Worm (Caenorhabditis elegans): ENCODE data around the gene C13A2.3.

The C13A2.3 gene

ce11 chrV:7279090-7279489 is 3.0 kb upstream of the C13A2.3 start, which contains the start of gene C13A2.4:
TSS of gene C13A2.4 (plus strand) at chrV:7279390.
- TF ChIP-seq nhr-25 (tag; optimal IDR thresholded peaks at IDR 0.05), result no peak
- no peak for TF ChIP-seq lin-39 (tag; optimal IDR thresholded peaks at IDR 0.05)
- TF ChIP-seq mbf-1 (tag; optimal IDR thresholded peaks at IDR 0.05), result no peak
- no peak for TF ChIP-seq R02D3.7 (tag; optimal IDR thresholded peaks at IDR 0.05)
- no peak for TF ChIP-seq aly-2 (tag; optimal IDR thresholded peaks at IDR 0.05)
- TF ChIP-seq ceh-16 (tag; optimal IDR thresholded peaks at IDR 0.05), result no peak
- TF ChIP-seq ztf-11 (tag; optimal IDR thresholded peaks at IDR 0.05), result no peak
- TF ChIP-seq lsy-2 (tag; optimal IDR thresholded peaks at IDR 0.05), result no peak
- TF ChIP-seq nhr-237 (tag; optimal IDR thresholded peaks at IDR 0.05), result no peak
- TF ChIP-seq elt-3 (tag; optimal IDR thresholded peaks at IDR 0.05), result no peak
- no peak for TF ChIP-seq mab-5 (tag; optimal IDR thresholded peaks at IDR 0.05)
- TF ChIP-seq ztf-4 (tag; optimal IDR thresholded peaks at IDR 0.05), result no peak

ce11 chrV:7288699-7289098 is 6.6 kb downstream of the C13A2.3 start, which contains the start of gene C13A2.1:
TSS of gene C13A2.1 (plus strand) at chrV:7288999.
- TF ChIP-seq elt-1 (tag; optimal IDR thresholded peaks at IDR 0.05), result peak; percentile 6
- TF ChIP-seq sma-3 (GFP tag; optimal IDR thresholded peaks at IDR 0.05), result no peak

- TF ChIP-seq nhr-23 (tag; optimal IDR thresholded peaks at IDR 0.05) (no peak), nhr-129 (tag; optimal IDR thresholded peaks at IDR 0.05) (no peak), nhr-77 (tag; optimal IDR thresholded peaks at IDR 0.05) (no peak), mab-5 (tag; optimal IDR thresholded peaks at IDR 0.05) (no peak), ceh-16 (tag; optimal IDR thresholded peaks at IDR 0.05) (no peak), unc-55 (GFP tag; optimal IDR thresholded peaks at IDR 0.05) (no peak), nhr-25 (tag; optimal IDR thresholded peaks at IDR 0.05) (no peak), egl-27 (tag; optimal IDR thresholded peaks at IDR 0.05) (no peak), lin-13 (GFP tag; optimal IDR thresholded peaks at IDR 0.05) (no peak), blmp-1 (tag; optimal IDR thresholded peaks at IDR 0.05; ENCODE audit: insufficient read depth) (no peak), nhr-237 (tag; optimal IDR thresholded peaks at IDR 0.05) (no peak), lin-39 (tag; optimal IDR thresholded peaks at IDR 0.05) (no peak), lsy-2 (tag; optimal IDR thresholded peaks at IDR 0.05) (no peak), unc-39 (tag; optimal IDR thresholded peaks at IDR 0.05) (no peak), ztf-11 (tag; optimal IDR thresholded peaks at IDR 0.05) (no peak), crh-2 (tag; optimal IDR thresholded peaks at IDR 0.05) (no peak)
These were observed 13.1 kb downstream of the C13A2.3 start, which contains the start of gene F07G11.4 for ce11 chrV:7295270-7295669. TSS of gene F07G11.4 (minus strand) at chrV:7295370.

ce11 chrV:7297263-7297662 is 15.1 kb downstream of the C13A2.3 start, which contains the start of gene srj-32:
TSS of gene srj-32 (minus strand) at chrV:7297363.
- TF ChIP-seq skn-1 (tag; optimal IDR thresholded peaks at IDR 0.05), result no peak
- TF ChIP-seq C34F6.9 (tag; optimal IDR thresholded peaks at IDR 0.05), result no peak
- TF ChIP-seq nhr-237 (tag; optimal IDR thresholded peaks at IDR 0.05), result no peak
- TF ChIP-seq sma-9 (GFP tag; optimal IDR thresholded peaks at IDR 0.05), result no peak
- TF ChIP-seq sma-9 (tag; optimal IDR thresholded peaks at IDR 0.05), result no peak
- TF ChIP-seq elt-3 (tag; optimal IDR thresholded peaks at IDR 0.05), result no peak
- no peak for TF ChIP-seq gmeb-1 (tag; optimal IDR thresholded peaks at IDR 0.05)
- TF ChIP-seq egl-27 (tag; optimal IDR thresholded peaks at IDR 0.05), result no peak
- TF ChIP-seq unc-62 (GFP tag; optimal IDR thresholded peaks at IDR 0.05), result no peak
- no peak for TF ChIP-seq nhr-11 (tag; optimal IDR thresholded peaks at IDR 0.05)
- no peak for TF ChIP-seq nhr-77 (tag; optimal IDR thresholded peaks at IDR 0.05)
- TF ChIP-seq nhr-10 (tag; optimal IDR thresholded peaks at IDR 0.05), result no peak
- no peak for TF ChIP-seq snpc-4 (tag; optimal IDR thresholded peaks at IDR 0.05)
- TF ChIP-seq ZK546.5 (tag; optimal IDR thresholded peaks at IDR 0.05), result no peak
- no peak for TF ChIP-seq ama-1 (optimal IDR thresholded peaks at IDR 0.05)
- no peak for TF ChIP-seq ztf-1 (GFP tag; conservative IDR thresholded peaks at IDR 0.05)
- no peak for TF ChIP-seq unc-55 (GFP tag; optimal IDR thresholded peaks at IDR 0.05)
- TF ChIP-seq mdl-1 (tag; optimal IDR thresholded peaks at IDR 0.05), result no peak
- TF ChIP-seq elt-1 (tag; optimal IDR thresholded peaks at IDR 0.05), result no peak

ce11 chrV:7298463-7298862 is 16.3 kb downstream of the C13A2.3 start, which contains the start of gene F07G11.3:
TSS of gene F07G11.3 (plus strand) at chrV:7298763.
- no peak for TF ChIP-seq ceh-82 (tag; optimal IDR thresholded peaks at IDR 0.05)
- no peak for TF ChIP-seq lin-13 (GFP tag; optimal IDR thresholded peaks at IDR 0.05)
- no peak for TF ChIP-seq elt-3 (tag; optimal IDR thresholded peaks at IDR 0.05)
- no peak for TF ChIP-seq nhr-6 (tag; optimal IDR thresholded peaks at IDR 0.05)
- no peak for TF ChIP-seq dmd-4 (tag; optimal IDR thresholded peaks at IDR 0.05)
- TF ChIP-seq nhr-23 (tag; optimal IDR thresholded peaks at IDR 0.05), result no peak
